Worm (Caenorhabditis elegans) whole organism, mixed stage, embryonic: Measurements from ENCODE around the gene R02D5.7.

Experiments
- ceh-43 ChIP-seq: fragments of 200-800 bp; sonication (Bioruptor generic); optimal IDR thresholded peaks from 2 replicates; lab custom pipeline; 2018; ENCODE audit warnings: mild to moderate bottlenecking, missing genetic modification characterization, moderate library complexity, missing compliant biosample characterization
- ces-1 ChIP-seq: fragments of 150-350 bp; optimal IDR thresholded peaks from 2 replicates; lab custom pipeline; 2014; ENCODE audit warnings: missing biosample characterization, missing genetic modification reagents, missing genetic modification characterization
- cnd-1 ChIP-seq: fragments of 200-800 bp; sonication (Bioruptor generic); optimal IDR thresholded peaks from 2 replicates; lab custom pipeline; 2018; ENCODE audit warnings: mild to moderate bottlenecking, missing genetic modification characterization, missing compliant biosample characterization
- elt-1 ChIP-seq: sonication (generic microtip); optimal IDR thresholded peaks from 2 replicates; lab custom pipeline; 2017; ENCODE audit warnings: missing genetic modification characterization, mild to moderate bottlenecking, missing compliant biosample characterization, antibody characterized with exemption, moderate library complexity, borderline replicate concordance; ENCODE audit not compliant: insufficient read depth
- ham-2 ChIP-seq: fragments of 200-800 bp; sonication (Bioruptor generic); optimal IDR thresholded peaks from 2 replicates; lab custom pipeline; 2018; ENCODE audit warnings: mild to moderate bottlenecking, missing genetic modification characterization, missing compliant biosample characterization
- nhr-12 ChIP-seq: fragments of 150-350 bp; optimal IDR thresholded peaks from 2 replicates; lab custom pipeline; 2014; ENCODE audit warnings: missing biosample characterization, missing genetic modification characterization
- nhr-237 ChIP-seq: fragments of 150-350 bp; optimal IDR thresholded peaks from 2 replicates; lab custom pipeline; 2014; ENCODE audit warnings: missing biosample characterization, missing genetic modification characterization
- nhr-28 ChIP-seq: fragments of 150-350 bp; optimal IDR thresholded peaks from 2 replicates; lab custom pipeline; 2014; ENCODE audit warnings: missing biosample characterization, missing genetic modification characterization
- nhr-76 ChIP-seq: sonication (generic microtip); optimal IDR thresholded peaks from 2 replicates; lab custom pipeline; 2017; ENCODE audit warnings: missing biosample characterization, missing genetic modification characterization
- snpc-4 ChIP-seq: fragments of 150-350 bp; optimal IDR thresholded peaks from 2 replicates; lab custom pipeline; 2014; ENCODE audit warnings: missing biosample characterization, missing genetic modification characterization
- unc-39 ChIP-seq: fragments of 150-350 bp; optimal IDR thresholded peaks from 2 replicates; lab custom pipeline; 2014; ENCODE audit warnings: missing biosample characterization, missing genetic modification characterization

- TF ChIP-seq nhr-28 (tag; lab: Kevin White, UChicago) (no peak), ceh-43 (GFP tag; lab: Kevin White, UChicago) (no peak), snpc-4 (tag; lab: Kevin White, UChicago) (no peak), ham-2 (GFP tag; lab: Kevin White, UChicago) (no peak), ces-1 (no peak), unc-39 (tag; lab: Kevin White, UChicago) (no peak), nhr-237 (tag; lab: Kevin White, UChicago) (no peak), elt-1 (tag; lab: Kevin White, UChicago) (no peak), nhr-76 (tag; lab: Kevin White, UChicago) (no peak), nhr-12 (tag; lab: Kevin White, UChicago) (no peak), cnd-1 (no peak)
These were observed 49.5 kb upstream of the R02D5.7 start, which contains the start of gene kcnl-4 for ce11 chrV:14530813-14531212.
